Worm (Caenorhabditis elegans): ENCODE results near the gene nhr-199.

DNA sequence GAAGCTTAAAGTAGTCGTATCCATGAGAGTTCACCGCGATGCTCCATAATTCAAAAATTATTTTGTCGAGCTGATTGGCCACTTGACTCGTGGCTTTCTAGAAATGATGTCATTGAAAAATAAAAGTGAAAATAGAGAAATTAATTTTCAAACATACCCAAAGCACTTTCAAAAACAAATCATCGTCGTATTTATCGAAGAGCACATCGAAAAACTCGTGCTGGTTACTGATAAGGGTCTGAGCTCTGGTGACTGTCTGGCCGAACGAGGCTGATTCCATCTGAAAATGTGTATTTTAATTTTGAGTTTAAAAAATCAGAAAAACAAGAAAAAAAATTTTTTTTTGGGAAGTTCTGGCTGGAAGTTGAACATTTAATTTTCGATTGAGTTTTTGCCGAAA, 12.7 kb upstream of the nhr-199 start:
- TF ChIP-seq ama-1 (optimal IDR thresholded peaks at IDR 0.05) (no peak), tbx-11 (GFP tag; IDR thresholded peaks at IDR 0.05) (no peak), sea-1 (GFP tag; conservative IDR thresholded peaks at IDR 0.05) (no peak), ets-7 (tag; optimal IDR thresholded peaks at IDR 0.05) (no peak), F13C5.2 (tag; optimal IDR thresholded peaks at IDR 0.05) (no peak), tbx-37 (GFP tag; conservative IDR thresholded peaks at IDR 0.05) (no peak), flt-1 (GFP tag; IDR thresholded peaks at IDR 0.05) (no peak), scrt-1 (GFP tag; IDR thresholded peaks at IDR 0.05) (no peak), aly-1 (tag; optimal IDR thresholded peaks at IDR 0.05) (no peak), tra-4 (tag; optimal IDR thresholded peaks at IDR 0.05) (no peak)

All from whole organism, early embryonic.